Worm (Caenorhabditis elegans): ENCODE results near the gene pyc-1.

pyc-1 gene

ce11 chrV:11782809-11783440, 39.4 kb downstream of the pyc-1 start, which contains the start of gene F55A11.11 (continued):
- TF ChIP-seq nhr-77 (tag; optimal IDR thresholded peaks at IDR 0.05) (peak; percentile 35), nhr-47 (tag; optimal IDR thresholded peaks at IDR 0.05) (peak; percentile 81), aha-1 (tag; optimal IDR thresholded peaks at IDR 0.05) (no peak), snu-23 (GFP tag; optimal IDR thresholded peaks at IDR 0.05) (peak; percentile 83), dpl-1 (GFP tag; optimal IDR thresholded peaks at IDR 0.05) (peak; percentile 43 to 54 (median 51)), ceh-8 (GFP tag; optimal IDR thresholded peaks at IDR 0.05) (no peak), elt-2 (tag; optimal IDR thresholded peaks at IDR 0.05) (peak; percentile 58), snpc-4 (tag; optimal IDR thresholded peaks at IDR 0.05) (no peak), ztf-11 (tag; optimal IDR thresholded peaks at IDR 0.05) (peak in 1 of 2 experiments; percentile 23), pqm-1 (tag; optimal IDR thresholded peaks at IDR 0.05) (peak; percentile 14), pag-3 (tag; optimal IDR thresholded peaks at IDR 0.05; ENCODE audit: borderline replicate concordance, insufficient read depth) (no peak), nhr-237 (tag; optimal IDR thresholded peaks at IDR 0.05) (no peak), lin-15B (tag; optimal IDR thresholded peaks at IDR 0.05) (no peak), irx-1 (tag; optimal IDR thresholded peaks at IDR 0.05) (peak; percentile 45), tbx-2 (tag; optimal IDR thresholded peaks at IDR 0.05) (peak; percentile 41), C16A3.4 (tag; optimal IDR thresholded peaks at IDR 0.05) (peak; percentile 78), lin-13 (GFP tag; optimal IDR thresholded peaks at IDR 0.05) (peak; percentile 11), nhr-11 (tag; optimal IDR thresholded peaks at IDR 0.05) (no peak), fkh-10 (GFP tag; optimal IDR thresholded peaks at IDR 0.05) (no peak), hlh-17 (GFP tag; optimal IDR thresholded peaks at IDR 0.05; ENCODE audit: borderline replicate concordance) (no peak), zip-4 (GFP tag; optimal IDR thresholded peaks at IDR 0.05) (peak; percentile 5), sptf-1 (tag; optimal IDR thresholded peaks at IDR 0.05) (no peak), nhr-90 (tag; optimal IDR thresholded peaks at IDR 0.05; ENCODE audit: poor library complexity) (peak; percentile 84), blmp-1 (tag; optimal IDR thresholded peaks at IDR 0.05) (peak; percentile 45), tlp-1 (tag; optimal IDR thresholded peaks at IDR 0.05) (no peak), lin-39 (tag; optimal IDR thresholded peaks at IDR 0.05) (no peak), lin-35 (GFP tag; optimal IDR thresholded peaks at IDR 0.05) (peak; percentile 63 to 81), lin-14 (GFP tag; optimal IDR thresholded peaks at IDR 0.05) (peak; percentile 52), hlh-4 (tag; optimal IDR thresholded peaks at IDR 0.05) (no peak), fkh-8 (tag; optimal IDR thresholded peaks at IDR 0.05) (peak; percentile 47), elt-3 (tag; optimal IDR thresholded peaks at IDR 0.05) (peak in 2 of 6 experiments; percentile 3 to 54), ets-5 (GFP tag; IDR thresholded peaks at IDR 0.05) (no peak), mef-2 (tag; optimal IDR thresholded peaks at IDR 0.05) (peak; percentile 1), efl-1 (optimal IDR thresholded peaks at IDR 0.05) (peak; percentile 60 to 63), efl-1 (GFP tag; optimal IDR thresholded peaks at IDR 0.05 in 1 of 2) (peak; percentile 41 to 96), isw-1 (GFP tag; IDR thresholded peaks at IDR 0.05) (no peak), ceh-88 (GFP tag; IDR thresholded peaks at IDR 0.05) (no peak), xbp-1 (tag; optimal IDR thresholded peaks at IDR 0.05) (peak; percentile 61), jun-1 (tag; optimal IDR thresholded peaks at IDR 0.05) (peak; percentile 35), egl-13 (tag; optimal IDR thresholded peaks at IDR 0.05) (peak; percentile 47), rnt-1 (tag; optimal IDR thresholded peaks at IDR 0.05) (peak; percentile 82), sox-4 (tag; optimal IDR thresholded peaks at IDR 0.05) (no peak), ceh-63 (GFP tag; optimal IDR thresholded peaks at IDR 0.05) (no peak), lsy-2 (tag; optimal IDR thresholded peaks at IDR 0.05) (peak; percentile 71 to 85), unc-86 (tag; optimal IDR thresholded peaks at IDR 0.05) (peak; percentile 42), nhr-84 (tag; optimal IDR thresholded peaks at IDR 0.05) (no peak), nhr-28 (tag; optimal IDR thresholded peaks at IDR 0.05) (no peak), fos-1 (tag; optimal IDR thresholded peaks at IDR 0.05) (peak; percentile 62), nhr-76 (tag; optimal IDR thresholded peaks at IDR 0.05) (peak; percentile 28), ztf-4 (tag; optimal IDR thresholded peaks at IDR 0.05) (peak; percentile 61), nhr-12 (tag; optimal IDR thresholded peaks at IDR 0.05) (peak; percentile 9), pax-3 (tag; optimal IDR thresholded peaks at IDR 0.05) (peak; percentile 56), aly-2 (tag; optimal IDR thresholded peaks at IDR 0.05) (no peak)
